Worm (Caenorhabditis elegans): ENCODE results near the gene efa-6.
A peak's percentile ranks its signal among the peaks of the same experiment; 100 is the strongest.

ce11 chrIV:12640875-12641860 is 26.6 kb upstream of the efa-6 start:
- TF ChIP-seq alr-1 (tag; optimal IDR thresholded peaks at IDR 0.05; ENCODE audit: borderline replicate concordance) (no peak), efl-1 (optimal IDR thresholded peaks at IDR 0.05) (no peak), efl-1 (GFP tag; optimal IDR thresholded peaks at IDR 0.05 in 1 of 2) (no peak), unc-62 (GFP tag; optimal IDR thresholded peaks at IDR 0.05) (no peak), egl-27 (tag; optimal IDR thresholded peaks at IDR 0.05) (no peak), elt-2 (tag; optimal IDR thresholded peaks at IDR 0.05) (no peak), lin-14 (GFP tag; optimal IDR thresholded peaks at IDR 0.05) (no peak), elt-3 (tag; optimal IDR thresholded peaks at IDR 0.05) (peak in 3 of 6 experiments; percentile 2 to 63 (median 8)), sptf-1 (tag; optimal IDR thresholded peaks at IDR 0.05) (no peak), tlp-1 (tag; optimal IDR thresholded peaks at IDR 0.05) (no peak), ztf-11 (tag; optimal IDR thresholded peaks at IDR 0.05) (no peak), mep-1 (tag; optimal IDR thresholded peaks at IDR 0.05) (no peak), ceh-82 (tag; optimal IDR thresholded peaks at IDR 0.05) (no peak), pqm-1 (tag; optimal IDR thresholded peaks at IDR 0.05) (no peak), ztf-4 (tag; optimal IDR thresholded peaks at IDR 0.05) (no peak)
